Fruit fly (Drosophila melanogaster) S2 (cell line): ENCODE data around the gene Sfp26Ad.

Experiments used
- CG8478 ChIP-seq: fragments of >200 bp; optimal IDR thresholded peaks from 2 replicates; lab custom pipeline; 2018
- CTCF ChIP-seq, 2 experiments: fragments of >200 bp; optimal IDR thresholded peaks; 2 replicates each; lab custom pipeline; 2018

The Sfp26Ad gene

dm6 chr2L:5959863-5960658 lies 17.0 kb upstream of the Sfp26Ad start, which contains the start of gene Vm26Aa:
TSS of gene Vm26Aa (minus strand) at chr2L:5960340.
- TF ChIP-seq CG8478 (lab: Kevin White, UChicago) (no peak), CTCF (optimal IDR thresholded peaks at IDR 0.05; lab: Kevin White, UChicago) (no peak)

dm6 chr2L:5958581-5959177 lies 15.6 kb upstream of the Sfp26Ad start, which contains the start of gene Vm26Ac:
TSS of gene Vm26Ac (minus strand) at chr2L:5958631.
- TF ChIP-seq CG8478 (lab: Kevin White, UChicago): no peak
- TF ChIP-seq CTCF (optimal IDR thresholded peaks at IDR 0.05; lab: Kevin White, UChicago): no peak

DNA sequence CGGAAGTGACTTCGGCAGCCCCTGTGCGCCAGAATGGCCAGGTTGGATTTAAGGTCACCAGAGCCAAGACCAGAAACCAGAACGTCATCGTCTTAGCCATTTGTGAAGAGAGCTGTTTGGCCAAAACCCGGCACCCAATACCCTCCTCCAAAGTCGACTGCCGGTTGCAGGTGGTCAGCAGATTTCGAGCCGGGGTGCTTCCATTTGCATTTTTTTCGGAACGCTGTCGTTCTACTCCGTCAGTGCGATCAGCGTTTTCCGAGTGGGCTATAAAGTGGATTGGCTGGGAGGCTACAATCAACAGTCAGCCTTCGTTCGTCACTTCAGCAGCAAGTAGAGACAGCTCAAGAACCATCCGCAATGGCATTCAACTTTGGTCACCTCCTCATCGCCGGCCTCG lies 13.6 kb upstream of the Sfp26Ad start, which contains the start of the genes CG13998 and Vm26Ab:
Gene CG13998, minus strand, starts transcription at position 114 of the 400 bp plus-strand sequence.
Gene Vm26Ab, plus strand, starts transcription at position 299 of the 400 bp plus-strand sequence.
- TF ChIP-seq CTCF (optimal IDR thresholded peaks at IDR 0.05; lab: Kevin White, UChicago) (no peak), CG8478 (lab: Kevin White, UChicago) (no peak)

dm6 chr2L:5956153-5956552 lies 13.0 kb upstream of the Sfp26Ad start, which contains the start of gene CG13999:
TSS of gene CG13999 (minus strand) at chr2L:5956466.
- no peak for TF ChIP-seq CG8478 (lab: Kevin White, UChicago)
- no peak for TF ChIP-seq CTCF (optimal IDR thresholded peaks at IDR 0.05; lab: Kevin White, UChicago)

DNA sequence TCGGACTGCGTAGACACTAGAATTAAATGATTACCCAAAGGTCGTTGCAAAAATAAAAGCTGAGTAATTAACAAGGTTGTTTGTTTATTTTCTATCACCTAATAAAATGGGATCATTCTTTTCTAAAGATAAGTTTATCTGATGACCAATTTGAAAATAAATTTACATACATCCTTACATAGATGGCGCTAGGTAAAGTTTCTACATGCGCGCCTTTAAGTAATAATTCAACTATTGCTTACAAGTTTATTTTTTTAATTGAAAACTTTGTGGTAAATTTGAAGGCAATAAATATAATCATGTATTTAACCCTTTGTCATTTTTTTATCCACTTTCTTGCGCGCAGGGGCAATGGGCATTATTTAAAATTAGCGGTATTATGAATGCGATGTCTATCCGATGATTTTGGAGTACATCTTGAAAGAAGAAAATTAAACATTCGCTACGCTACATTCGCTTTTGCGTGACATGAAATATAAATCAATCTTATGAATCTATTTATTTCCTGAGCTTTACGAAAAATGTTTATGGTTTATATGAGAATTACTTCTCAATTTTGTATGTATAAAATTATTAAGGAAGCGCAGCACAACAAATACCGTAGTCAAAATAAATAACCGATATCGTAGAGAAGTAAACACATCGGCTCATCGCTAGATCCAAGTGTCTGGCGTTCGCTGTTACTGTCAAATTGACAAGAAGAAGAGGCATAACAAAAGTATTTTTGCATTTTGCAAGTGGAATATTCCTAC lies 5.8 kb upstream of the Sfp26Ad start, which contains the start of gene CG9044:
Gene CG9044, plus strand, starts transcription at position 676 of the 752 bp plus-strand sequence.
- TF ChIP-seq CTCF (optimal IDR thresholded peaks at IDR 0.05; lab: Kevin White, UChicago) (peak; percentile 60 to 81), CG8478 (lab: Kevin White, UChicago) (no peak)

DNA sequence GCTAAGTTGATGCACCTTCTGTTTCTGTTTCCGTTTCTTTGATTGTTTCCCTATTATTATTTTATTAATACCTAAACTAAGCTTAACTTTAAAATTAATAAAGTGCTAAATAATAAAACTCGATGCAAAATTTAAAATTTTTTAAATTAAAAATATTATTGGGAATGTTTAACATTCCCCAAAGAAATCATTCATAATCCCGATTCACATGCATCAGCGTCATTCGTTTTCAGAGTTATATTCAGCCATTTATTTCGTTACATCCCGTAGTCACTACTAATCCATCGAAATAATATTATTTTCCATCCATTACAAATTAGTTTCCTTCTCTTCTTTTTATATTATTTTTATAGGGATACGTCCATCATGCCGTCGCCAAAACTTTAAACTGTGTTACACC lies 4.4 kb upstream of the Sfp26Ad start:
- no peak for TF ChIP-seq CG8478 (lab: Kevin White, UChicago)
- TF ChIP-seq CTCF (optimal IDR thresholded peaks at IDR 0.05; lab: Kevin White, UChicago): no peak

dm6 chr2L:5946728-5947127 lies 3.6 kb upstream of the Sfp26Ad start:
- TF ChIP-seq CTCF (optimal IDR thresholded peaks at IDR 0.05; lab: Kevin White, UChicago) (no peak), CG8478 (lab: Kevin White, UChicago) (no peak)

DNA sequence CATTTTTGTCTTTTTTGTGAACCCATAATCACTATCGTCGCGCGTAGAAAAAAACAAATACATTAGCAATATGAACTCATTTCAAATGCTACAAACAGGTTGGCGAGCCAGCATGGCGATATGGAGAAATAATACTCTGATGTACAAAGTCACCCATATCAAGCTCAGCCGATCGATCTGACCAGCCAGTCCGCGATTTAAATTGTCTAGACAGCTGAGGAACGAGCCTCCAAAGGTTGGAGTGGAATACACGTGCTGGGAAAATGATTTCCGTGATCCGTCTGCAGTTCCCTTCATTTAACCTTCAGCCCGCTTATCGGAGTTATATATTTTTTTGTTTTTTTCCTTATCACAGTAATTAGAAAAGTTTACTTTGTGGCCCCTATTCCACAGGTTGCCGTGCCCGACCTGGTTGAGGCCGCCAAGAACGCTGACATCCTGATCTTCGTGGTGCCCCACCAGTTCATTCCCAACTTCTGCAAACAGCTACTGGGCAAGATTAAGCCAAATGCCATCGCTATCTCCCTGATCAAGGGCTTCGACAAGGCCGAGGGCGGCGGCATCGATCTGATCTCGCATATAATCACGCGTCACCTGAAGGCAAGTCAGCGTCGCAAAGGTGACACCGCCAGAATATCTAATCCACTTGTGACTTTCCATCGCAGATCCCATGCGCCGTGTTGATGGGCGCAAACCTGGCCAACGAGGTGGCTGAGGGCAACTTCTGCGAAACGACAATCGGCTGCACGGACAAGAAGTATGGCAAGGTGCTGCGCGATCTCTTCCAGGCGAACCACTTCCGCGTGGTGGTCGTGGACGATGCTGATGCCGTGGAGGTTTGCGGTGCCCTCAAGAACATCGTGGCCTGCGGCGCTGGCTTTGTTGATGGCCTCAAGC lies 2.8 kb upstream of the Sfp26Ad start:
- TF ChIP-seq CG8478 (lab: Kevin White, UChicago) (no peak), CTCF (optimal IDR thresholded peaks at IDR 0.05; lab: Kevin White, UChicago) (no peak)

DNA sequence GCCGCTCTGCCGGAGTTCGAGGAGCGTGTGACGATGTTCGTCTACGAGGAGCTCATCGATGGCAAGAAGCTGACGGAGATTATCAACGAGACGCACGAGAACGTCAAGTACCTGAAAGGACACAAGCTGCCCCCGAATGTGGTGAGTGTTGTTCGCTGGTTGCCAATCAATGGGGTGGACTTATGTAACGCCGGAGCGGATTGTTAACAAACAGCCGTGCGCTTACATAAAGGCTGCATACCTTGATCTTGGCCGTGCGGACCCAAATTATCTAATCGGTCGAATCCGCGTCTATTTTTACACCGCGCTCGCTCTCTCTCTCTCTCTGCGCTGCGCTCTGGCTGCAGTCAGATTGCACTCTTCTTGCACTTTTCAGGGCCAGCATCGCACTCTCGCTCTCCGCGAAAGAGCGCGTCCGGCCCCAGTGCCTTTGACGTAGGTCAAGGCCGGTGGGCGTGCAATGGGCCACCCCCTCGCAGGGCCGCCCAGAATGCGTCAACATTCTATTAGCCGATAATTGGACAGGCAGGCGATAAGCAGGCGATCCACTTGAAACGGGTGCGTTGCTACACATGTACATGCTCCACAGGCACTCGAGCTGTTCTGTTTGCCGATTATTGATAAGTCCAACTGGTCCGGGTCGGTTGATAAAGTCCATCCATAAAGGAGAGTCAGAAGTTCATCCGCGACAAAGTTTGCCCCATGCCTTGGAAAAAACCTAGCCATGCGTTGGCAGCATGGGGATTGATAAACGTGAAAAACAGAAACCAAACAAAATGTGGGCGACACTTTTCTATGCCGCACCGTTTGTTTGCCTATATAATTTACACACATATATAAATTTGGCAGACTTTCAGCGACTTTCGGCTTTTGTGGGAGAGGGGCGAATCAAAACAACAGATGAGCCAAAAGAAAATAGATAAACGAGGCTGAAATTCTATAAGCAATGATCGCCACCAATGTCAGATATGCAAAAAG lies 1.5 kb upstream of the Sfp26Ad start:
- TF ChIP-seq CG8478 (lab: Kevin White, UChicago) (no peak), CTCF (optimal IDR thresholded peaks at IDR 0.05; lab: Kevin White, UChicago) (no peak)

dm6 chr2L:5927363-5927762 lies 15.7 kb downstream of the Sfp26Ad start:
- TF ChIP-seq CG8478 (lab: Kevin White, UChicago) (no peak), CTCF (optimal IDR thresholded peaks at IDR 0.05; lab: Kevin White, UChicago) (no peak)

DNA sequence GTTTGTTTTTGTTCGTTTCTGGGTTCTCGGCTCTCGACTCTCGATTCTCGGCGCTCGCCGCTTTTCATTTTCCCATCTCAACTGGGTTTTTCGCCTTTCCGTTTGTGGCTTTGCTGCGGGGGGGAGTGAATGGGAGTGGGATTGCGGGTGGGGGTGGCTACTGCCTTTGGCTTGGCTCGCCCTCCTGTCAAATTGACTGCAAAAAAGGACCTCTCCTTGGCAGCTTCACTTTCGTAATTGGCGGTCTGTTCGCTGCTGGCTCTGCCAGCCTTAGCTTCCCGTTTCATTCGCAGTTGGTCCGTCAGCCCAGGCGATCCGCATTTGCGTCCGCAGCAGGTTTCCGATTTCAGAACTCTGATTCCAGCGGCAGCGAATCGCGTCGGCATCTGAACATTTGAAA lies 17.5 kb downstream of the Sfp26Ad start, which contains the start of gene dsf:
Gene dsf, plus strand, starts transcription at position 301 of the 400 bp plus-strand sequence.
- no peak for TF ChIP-seq CG8478 (lab: Kevin White, UChicago)
- TF ChIP-seq CTCF (optimal IDR thresholded peaks at IDR 0.05; lab: Kevin White, UChicago): no peak

dm6 chr2L:5925164-5925563 lies 17.9 kb downstream of the Sfp26Ad start:
- TF ChIP-seq CTCF (optimal IDR thresholded peaks at IDR 0.05; lab: Kevin White, UChicago) (no peak), CG8478 (lab: Kevin White, UChicago) (no peak)
